Fruit fly (Drosophila melanogaster) whole organism, embryonic: ENCODE data around the gene CG5386.
A peak's percentile ranks its signal among the peaks of the same experiment; 100 is the strongest.

Experiments used
- Atf6 ChIP-seq: fragments of 200-800 bp; sonication (Bioruptor generic); IDR thresholded peaks from 2 replicates; pipeline ENCODE4 v1.3.6; 2022; ENCODE audit warnings: missing biosample characterization, missing genetic modification characterization
- Bteb2 ChIP-seq: fragments of 200-800 bp; sonication (Bioruptor generic); optimal IDR thresholded peaks from 2 replicates; lab custom pipeline; 2016; ENCODE audit warnings: missing biosample characterization, missing genetic modification characterization
- C15 ChIP-seq: fragments of 200-800 bp; sonication (Bioruptor generic); IDR thresholded peaks from 3 replicates; pipeline ENCODE4 v1.3.6; 2022; ENCODE audit warnings: missing biosample characterization, missing genetic modification characterization
- CG11398 ChIP-seq: fragments of 200-800 bp; sonication (Bioruptor generic); optimal IDR thresholded peaks from 2 replicates; lab custom pipeline; 2016; ENCODE audit warnings: missing biosample characterization, missing genetic modification characterization
- CG11695 ChIP-seq: fragments of 200-800 bp; sonication (Bioruptor generic); IDR thresholded peaks from 3 replicates; pipeline ENCODE4 v1.3.6; 2022; ENCODE audit warnings: missing biosample characterization, missing genetic modification characterization
- CG12744 ChIP-seq: fragments of 200-800 bp; sonication (Bioruptor generic); optimal IDR thresholded peaks from 2 replicates; lab custom pipeline; 2016; ENCODE audit warnings: missing biosample characterization, missing genetic modification characterization
- CG15011 ChIP-seq: fragments of 200-800 bp; sonication (Bioruptor generic); optimal IDR thresholded peaks from 3 replicates; lab custom pipeline; 2018; ENCODE audit warnings: missing biosample characterization, mild to moderate bottlenecking, missing genetic modification characterization
- CG16813 ChIP-seq: fragments of 200-800 bp; sonication (Bioruptor generic); IDR thresholded peaks from 3 replicates; pipeline ENCODE4 v1.3.6; 2022; ENCODE audit warnings: missing biosample characterization, missing genetic modification characterization; ENCODE audit not compliant: partially characterized antibody
- CG17802 ChIP-seq: fragments of 200-800 bp; sonication (Bioruptor generic); optimal IDR thresholded peaks from 2 replicates; lab custom pipeline; 2018; ENCODE audit warnings: missing biosample characterization, mild to moderate bottlenecking, missing genetic modification characterization, moderate library complexity
- CG2875 ChIP-seq: fragments of 200-800 bp; sonication (Bioruptor generic); optimal IDR thresholded peaks from 2 replicates; lab custom pipeline; 2017; ENCODE audit warnings: missing biosample characterization, mild to moderate bottlenecking, missing genetic modification characterization, missing genetic modification reagents
- CG2889 ChIP-seq: fragments of 200-800 bp; sonication (Bioruptor generic); IDR thresholded peaks from 3 replicates; pipeline ENCODE4 v1.3.6; 2022; ENCODE audit warnings: missing biosample characterization, missing genetic modification characterization
- CG3847 ChIP-seq: fragments of 200-800 bp; sonication (Bioruptor generic); IDR thresholded peaks from 2 replicates; pipeline ENCODE4 v1.3.6; 2022; ENCODE audit warnings: missing biosample characterization, missing genetic modification characterization
- CG6175 ChIP-seq: fragments of 200-800 bp; sonication (Bioruptor generic); IDR thresholded peaks from 3 replicates; pipeline ENCODE4 v1.3.6; 2022; ENCODE audit warnings: missing biosample characterization, missing genetic modification characterization
- CG6272 ChIP-seq: fragments of 200-800 bp; sonication (Bioruptor generic); IDR thresholded peaks from 2 replicates; pipeline ENCODE4 v1.3.6; 2022; ENCODE audit warnings: missing biosample characterization, missing genetic modification characterization
- Dbx ChIP-seq: fragments of 200-800 bp; sonication (Bioruptor generic); IDR thresholded peaks from 3 replicates; pipeline ENCODE4 v1.3.6; 2022; ENCODE audit warnings: missing biosample characterization, missing genetic modification characterization
- Dfd ChIP-seq, 2 experiments: fragments of >200 bp; optimal IDR thresholded peaks; 2 replicates each; lab custom pipeline; 2017; ENCODE audit warnings: missing biosample characterization in 2 of 2, missing genetic modification characterization in 2 of 2
- Dip3 ChIP-seq: fragments of 200-800 bp; sonication (Bioruptor generic); optimal IDR thresholded peaks from 3 replicates; lab custom pipeline; 2016; ENCODE audit warnings: missing biosample characterization, missing genetic modification characterization
- E2f1 ChIP-seq: fragments of 200-800 bp; sonication (Bioruptor generic); IDR thresholded peaks from 2 replicates; pipeline ENCODE4 v1.3.6; 2022; ENCODE audit warnings: missing biosample characterization, missing genetic modification characterization
- Mad ChIP-seq: fragments of 200-800 bp; sonication (Bioruptor generic); optimal IDR thresholded peaks from 2 replicates; lab custom pipeline; 2016; ENCODE audit warnings: missing biosample characterization, missing genetic modification characterization
- NFAT ChIP-seq: fragments of 200-800 bp; sonication (Bioruptor generic); IDR thresholded peaks from 2 replicates; pipeline ENCODE4 v1.3.6; 2022; ENCODE audit warnings: missing biosample characterization, missing genetic modification characterization
- NfI ChIP-seq: fragments of 200-800 bp; sonication (Bioruptor generic); optimal IDR thresholded peaks from 3 replicates; lab custom pipeline; 2018; ENCODE audit warnings: missing biosample characterization, mild to moderate bottlenecking, missing genetic modification characterization, moderate library complexity
- Opbp ChIP-seq: fragments of 200-800 bp; sonication (Bioruptor generic); IDR thresholded peaks from 3 replicates; pipeline ENCODE4 v1.3.6; 2022; ENCODE audit warnings: missing biosample characterization, missing genetic modification characterization; ENCODE audit not compliant: partially characterized antibody
- Optix ChIP-seq: fragments of 200-800 bp; sonication (Bioruptor generic); IDR thresholded peaks from 3 replicates; pipeline ENCODE4 v1.3.6; 2022; ENCODE audit warnings: missing biosample characterization, missing genetic modification characterization
- Ssrp ChIP-seq: fragments of 200-800 bp; sonication (Bioruptor generic); optimal IDR thresholded peaks from 2 replicates; lab custom pipeline; 2018; ENCODE audit warnings: missing biosample characterization, mild to moderate bottlenecking, missing genetic modification characterization, moderate library complexity
- ap ChIP-seq: fragments of 200-800 bp; sonication (Bioruptor generic); IDR thresholded peaks from 2 replicates; pipeline ENCODE4 v1.3.6; 2022; ENCODE audit warnings: missing biosample characterization, missing genetic modification characterization
- ash1 ChIP-seq: fragments of 200-800 bp; sonication (Bioruptor generic); optimal IDR thresholded peaks from 2 replicates; lab custom pipeline; 2018; ENCODE audit warnings: missing biosample characterization, mild to moderate bottlenecking, missing genetic modification characterization
- bcd ChIP-seq: fragments of 200-800 bp; sonication (Bioruptor generic); optimal IDR thresholded peaks from 2 replicates; lab custom pipeline; 2017; ENCODE audit warnings: missing biosample characterization, mild to moderate bottlenecking, missing genetic modification characterization
- cg ChIP-seq: fragments of 200-800 bp; sonication (Bioruptor generic); optimal IDR thresholded peaks from 3 replicates; lab custom pipeline; 2019; ENCODE audit warnings: missing biosample characterization, mild to moderate bottlenecking, missing genetic modification characterization, moderate library complexity
- da ChIP-seq: fragments of 200-800 bp; sonication (Bioruptor generic); optimal IDR thresholded peaks from 2 replicates; lab custom pipeline; 2016; ENCODE audit warnings: missing biosample characterization, missing genetic modification characterization
- dm ChIP-seq: fragments of 200-800 bp; sonication (Bioruptor generic); optimal IDR thresholded peaks from 3 replicates; lab custom pipeline; 2016; ENCODE audit warnings: missing biosample characterization, missing genetic modification characterization
- esg ChIP-seq: fragments of 200-800 bp; sonication (Bioruptor generic); conservative IDR thresholded peaks from 2 replicates; pipeline ENCODE4 v1.3.6; 2022; ENCODE audit warnings: missing biosample characterization, missing genetic modification characterization
- eyg ChIP-seq: fragments of 200-800 bp; sonication (Bioruptor generic); optimal IDR thresholded peaks from 3 replicates; lab custom pipeline; 2016; ENCODE audit warnings: missing biosample characterization, missing genetic modification characterization
- gem ChIP-seq: fragments of 200-800 bp; sonication (Bioruptor generic); optimal IDR thresholded peaks from 2 replicates; lab custom pipeline; 2019; ENCODE audit warnings: missing biosample characterization, mild to moderate bottlenecking, missing genetic modification characterization, moderate library complexity
- hbn ChIP-seq: fragments of 200-800 bp; sonication (Bioruptor generic); IDR thresholded peaks from 2 replicates; pipeline ENCODE4 v1.3.6; 2022; ENCODE audit warnings: missing biosample characterization, missing genetic modification characterization; ENCODE audit not compliant: partially characterized antibody
- hth ChIP-seq: fragments of >200 bp; optimal IDR thresholded peaks from 2 replicates; lab custom pipeline; 2017; ENCODE audit warnings: inconsistent platforms
- kah ChIP-seq: fragments of 200-800 bp; sonication (Bioruptor generic); optimal IDR thresholded peaks from 2 replicates; lab custom pipeline; 2018; ENCODE audit warnings: missing biosample characterization, mild to moderate bottlenecking, missing genetic modification characterization
- maf-S ChIP-seq: fragments of 200-800 bp; sonication (Bioruptor generic); optimal IDR thresholded peaks from 2 replicates; lab custom pipeline; 2016; ENCODE audit warnings: missing biosample characterization, missing genetic modification characterization
- p53 ChIP-seq: fragments of 200-800 bp; sonication (Bioruptor generic); optimal IDR thresholded peaks from 2 replicates; lab custom pipeline; 2016; ENCODE audit warnings: missing biosample characterization, missing genetic modification characterization
- pb ChIP-seq: fragments of 200-800 bp; sonication (Bioruptor generic); optimal IDR thresholded peaks from 3 replicates; lab custom pipeline; 2016; ENCODE audit warnings: missing biosample characterization, missing genetic modification characterization
- repo ChIP-seq: fragments of 200-800 bp; sonication (Bioruptor generic); optimal IDR thresholded peaks from 2 replicates; lab custom pipeline; 2016; ENCODE audit warnings: missing biosample characterization, missing genetic modification characterization
- sd ChIP-seq: fragments of 200-800 bp; sonication (Bioruptor generic); optimal IDR thresholded peaks from 3 replicates; lab custom pipeline; 2018; ENCODE audit warnings: missing biosample characterization, mild to moderate bottlenecking, missing genetic modification characterization, moderate library complexity
- sqz ChIP-seq: fragments of 200-800 bp; sonication (Bioruptor generic); optimal IDR thresholded peaks from 3 replicates; lab custom pipeline; 2018; ENCODE audit warnings: missing biosample characterization, mild to moderate bottlenecking, missing genetic modification characterization
- tap ChIP-seq: fragments of 200-800 bp; optimal IDR thresholded peaks from 3 replicates; lab custom pipeline; 2019; ENCODE audit warnings: missing biosample characterization, mild to moderate bottlenecking, missing genetic modification characterization, moderate library complexity
- tna ChIP-seq: fragments of 200-800 bp; sonication (Bioruptor generic); IDR thresholded peaks from 2 replicates; pipeline ENCODE4 v1.3.6; 2022; ENCODE audit warnings: missing biosample characterization, missing genetic modification characterization; ENCODE audit not compliant: partially characterized antibody
- ttk ChIP-seq: fragments of 200-800 bp; sonication (Bioruptor generic); IDR thresholded peaks from 2 replicates; pipeline ENCODE4 v2.1.2; 2022; ENCODE audit warnings: missing biosample characterization, missing genetic modification characterization
- unpg ChIP-seq: fragments of 200-800 bp; sonication (Bioruptor generic); optimal IDR thresholded peaks from 3 replicates; lab custom pipeline; 2018; ENCODE audit warnings: missing biosample characterization, mild to moderate bottlenecking, missing genetic modification characterization, moderate library complexity
- wdn ChIP-seq: fragments of 200-800 bp; sonication (Bioruptor generic); IDR thresholded peaks from 2 replicates; pipeline ENCODE4 v1.3.6; 2022; ENCODE audit warnings: missing biosample characterization, missing genetic modification characterization
- zen ChIP-seq: fragments of 200-800 bp; sonication (Bioruptor generic); optimal IDR thresholded peaks from 3 replicates; lab custom pipeline; 2018; ENCODE audit warnings: missing biosample characterization, mild to moderate bottlenecking, missing genetic modification characterization, moderate library complexity
- zf30C ChIP-seq: fragments of 200-800 bp; sonication (Bioruptor generic); optimal IDR thresholded peaks from 3 replicates; lab custom pipeline; 2018; ENCODE audit warnings: missing biosample characterization, mild to moderate bottlenecking, missing genetic modification characterization

The CG5386 gene

dm6 chr3R:22356464-22357410 is 14.7 kb upstream of the CG5386 start, which contains the start of gene Sar1 (continued):
- peak; percentile 91 for TF ChIP-seq sqz (GFP tag; lab: Kevin White, UChicago)
- peak; percentile 97 for TF ChIP-seq Opbp (GFP tag; lab: Robert Waterston, UW)
- no peak for TF ChIP-seq wdn (GFP tag; lab: Robert Waterston, UW)
- no peak for TF ChIP-seq CG17802 (tag; lab: Kevin White, UChicago)
- 0 out of 3 replicates have a peak, but pooled peaks have one; percentile 7 for TF ChIP-seq CG11695 (GFP tag; lab: Robert Waterston, UW)
- TF ChIP-seq repo (GFP tag; lab: Kevin White, UChicago) = peak; percentile 14
- peak; percentile 61 for TF ChIP-seq NFAT (GFP tag; lab: Robert Waterston, UW)
- no peak for TF ChIP-seq CG6175 (GFP tag; lab: Robert Waterston, UW)
- no peak for TF ChIP-seq Ssrp (tag; lab: Kevin White, UChicago)
- TF ChIP-seq unpg (GFP tag; lab: Kevin White, UChicago) = no peak
- TF ChIP-seq dm (GFP tag; lab: Kevin White, UChicago) = peak; percentile 59
- TF ChIP-seq CG3847 (GFP tag; lab: Robert Waterston, UW) = peak; percentile 99
- no peak for TF ChIP-seq Optix
- TF ChIP-seq ap (GFP tag; lab: Robert Waterston, UW) = no peak
- TF ChIP-seq C15 = no peak
- peak; percentile 74 for TF ChIP-seq p53
- peak; percentile 95 for TF ChIP-seq hbn (GFP tag; lab: Robert Waterston, UW)
- TF ChIP-seq CG11398 (GFP tag; lab: Kevin White, UChicago) = no peak
- TF ChIP-seq pb (GFP tag; lab: Kevin White, UChicago) = no peak
- no peak for TF ChIP-seq hth (lab: Kevin White, UChicago)
- TF ChIP-seq sd (tag; lab: Kevin White, UChicago) = peak; percentile 4
- no peak for TF ChIP-seq kah (GFP tag; lab: Kevin White, UChicago)
- TF ChIP-seq E2f1 (GFP tag; lab: Robert Waterston, UW) = no peak
- TF ChIP-seq Dbx = peak; percentile 74; the same call in 2 of the 3 replicates
- TF ChIP-seq ash1 (GFP tag; lab: Kevin White, UChicago) = no peak
- TF ChIP-seq da (GFP tag; lab: Kevin White, UChicago) = no peak
- peak; percentile 63 for TF ChIP-seq Mad (GFP tag; lab: Kevin White, UChicago)
- TF ChIP-seq Bteb2 (GFP tag; lab: Kevin White, UChicago) = peak; percentile 23
- no peak for TF ChIP-seq Atf6 (GFP tag; lab: Robert Waterston, UW)
- 0 out of 2 replicates have a peak, but pooled peaks have one; percentile 19 for TF ChIP-seq CG6272
- TF ChIP-seq zen = peak; percentile 74
- peak in 1 of 2 experiments; percentile 16 for TF ChIP-seq Dfd (GFP tag; optimal IDR thresholded peaks at IDR 0.05; lab: Kevin White, UChicago)
- TF ChIP-seq CG16813 (GFP tag; lab: Robert Waterston, UW) = peak; percentile 93
- no peak for TF ChIP-seq ttk
- no peak for TF ChIP-seq NfI
- TF ChIP-seq CG2875 (GFP tag; lab: Kevin White, UChicago) = no peak
- TF ChIP-seq eyg (GFP tag; lab: Kevin White, UChicago) = no peak
- peak; percentile 3 for TF ChIP-seq Dip3 (GFP tag; lab: Kevin White, UChicago)
- TF ChIP-seq bcd (GFP tag; lab: Kevin White, UChicago) = peak; percentile 29
- TF ChIP-seq CG2889 (GFP tag; lab: Robert Waterston, UW) = no peak
- peak; percentile 69 for TF ChIP-seq tna (GFP tag; lab: Robert Waterston, UW)
- no peak for TF ChIP-seq zf30C
- TF ChIP-seq cg (GFP tag; lab: Kevin White, UChicago) = peak; percentile 96
- no peak for TF ChIP-seq maf-S (GFP tag; lab: Kevin White, UChicago)
- no peak for TF ChIP-seq tap (tag; lab: Kevin White, UChicago)
- no peak for TF ChIP-seq CG15011 (GFP tag; lab: Kevin White, UChicago)
- TF ChIP-seq CG12744 (GFP tag; lab: Kevin White, UChicago) = no peak
- TF ChIP-seq gem (tag; lab: Kevin White, UChicago) = peak; percentile 16
- TF ChIP-seq esg (GFP tag; lab: Robert Waterston, UW) = no peak
